Worm (Caenorhabditis elegans) whole organism, L1 larva: ENCODE data around the gene eftu-2.

Experiments
- aly-2 ChIP-seq: fragments of 150-350 bp; optimal IDR thresholded peaks from 2 replicates; lab custom pipeline; 2014; ENCODE audit warnings: missing biosample characterization, missing genetic modification characterization
- ceh-82 ChIP-seq, 3 experiments: fragments of 150-350 bp in 1 of 3; sonication (generic microtip) in 2 of 3; optimal IDR thresholded peaks; 2 replicates each; lab custom pipeline; 2014 to 2017; ENCODE audit warnings: missing biosample characterization in 3 of 3, missing genetic modification characterization in 3 of 3
- ets-5 ChIP-seq: fragments of 200-800 bp; sonication (Bioruptor generic); IDR thresholded peaks from 2 replicates; pipeline ENCODE4 v1.3.6; 2022; ENCODE audit warnings: missing genetic modification characterization, missing compliant biosample characterization
- fkh-4 ChIP-seq: sonication (generic microtip); optimal IDR thresholded peaks from 2 replicates; lab custom pipeline; 2016; ENCODE audit warnings: missing compliant biosample characterization, missing genetic modification characterization, borderline replicate concordance
- jun-1 ChIP-seq: fragments of 150-350 bp; optimal IDR thresholded peaks from 2 replicates; lab custom pipeline; 2014; ENCODE audit warnings: missing biosample characterization, missing genetic modification reagents, missing genetic modification characterization
- nhr-11 ChIP-seq: fragments of 150-350 bp; optimal IDR thresholded peaks from 2 replicates; lab custom pipeline; 2014; ENCODE audit warnings: missing biosample characterization, missing genetic modification characterization
- nhr-77 ChIP-seq: fragments of 150-350 bp; optimal IDR thresholded peaks from 2 replicates; lab custom pipeline; 2014; ENCODE audit warnings: missing biosample characterization, missing genetic modification characterization
- sox-4 ChIP-seq: sonication (generic microtip); optimal IDR thresholded peaks from 2 replicates; lab custom pipeline; 2016; ENCODE audit warnings: missing genetic modification characterization, missing compliant biosample characterization
- tlp-1 ChIP-seq: fragments of 150-350 bp; optimal IDR thresholded peaks from 2 replicates; lab custom pipeline; 2014; ENCODE audit warnings: missing biosample characterization, missing genetic modification characterization

DNA sequence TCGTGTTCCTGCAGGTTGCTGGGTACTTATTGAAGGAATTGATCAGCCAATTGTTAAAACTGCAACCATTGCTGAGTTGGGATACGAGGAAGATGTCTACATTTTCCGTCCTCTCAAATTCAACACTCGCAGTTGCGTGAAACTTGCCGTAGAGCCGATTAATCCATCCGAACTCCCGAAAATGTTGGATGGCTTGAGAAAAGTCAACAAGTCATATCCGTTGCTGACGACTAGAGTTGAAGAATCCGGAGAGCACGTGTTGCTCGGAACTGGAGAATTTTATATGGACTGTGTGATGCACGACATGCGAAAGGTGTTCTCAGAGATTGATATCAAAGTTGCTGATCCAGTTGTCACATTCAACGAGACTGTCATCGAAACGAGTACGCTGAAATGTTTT lies 1.9 kb downstream of the eftu-2 start:
- no peak for TF ChIP-seq ceh-82 (tag; optimal IDR thresholded peaks at IDR 0.05; lab: Kevin White, UChicago)
- no peak for TF ChIP-seq tlp-1 (tag; lab: Kevin White, UChicago)
- TF ChIP-seq sox-4 (tag; lab: Kevin White, UChicago) = no peak
- TF ChIP-seq ets-5 (GFP tag; lab: Robert Waterston, UW) = no peak
- TF ChIP-seq jun-1 (tag; lab: Kevin White, UChicago) = no peak
- no peak for TF ChIP-seq aly-2
- TF ChIP-seq nhr-11 = no peak
- TF ChIP-seq nhr-77 (tag; lab: Kevin White, UChicago) = no peak
- no peak for TF ChIP-seq fkh-4 (tag; lab: Kevin White, UChicago)
